Fruit fly (Drosophila melanogaster) whole organism, embryonic: ENCODE measurements around the gene PH4alphaNE3.

ENCODE experiments used
- CG11723 ChIP-seq: fragments of 200-800 bp; sonication (Bioruptor generic); optimal IDR thresholded peaks from 2 replicates; lab custom pipeline; 2017; ENCODE audit warnings: missing biosample characterization, mild to moderate bottlenecking, missing genetic modification characterization
- CG16779 ChIP-seq: fragments of 200-800 bp; sonication (Bioruptor generic); IDR thresholded peaks from 2 replicates; pipeline ENCODE4 v1.3.6; 2022; ENCODE audit warnings: missing biosample characterization, missing genetic modification characterization
- CG43689 ChIP-seq: fragments of 200-800 bp; sonication (Bioruptor generic); IDR thresholded peaks from 2 replicates; pipeline ENCODE4 v1.3.6; 2022; ENCODE audit warnings: missing biosample characterization, missing genetic modification characterization
- CHES-1-like ChIP-seq: fragments of 200-800 bp; sonication (Bioruptor generic); optimal IDR thresholded peaks from 2 replicates; lab custom pipeline; 2016; ENCODE audit warnings: missing biosample characterization, missing genetic modification characterization
- h ChIP-seq: fragments of >200 bp; optimal IDR thresholded peaks from 2 replicates; lab custom pipeline; 2017
- lola ChIP-seq, 3 experiments: fragments of >200 bp in 2 of 3; fragments of 200-800 bp in 1 of 3; sonication (Bioruptor generic) in 1 of 3; optimal IDR thresholded peaks; 2 replicates each; lab custom pipeline; 2017 to 2019; ENCODE audit warnings: missing biosample characterization in 3 of 3, missing genetic modification characterization in 3 of 3, mild to moderate bottlenecking in 1 of 3, moderate library complexity in 1 of 3
- nau ChIP-seq: fragments of 200-800 bp; sonication (Bioruptor generic); optimal IDR thresholded peaks from 3 replicates; lab custom pipeline; 2017; ENCODE audit warnings: missing biosample characterization, mild to moderate bottlenecking, missing genetic modification characterization, missing genetic modification reagents
- wek ChIP-seq: fragments of 200-800 bp; sonication (Bioruptor generic); optimal IDR thresholded peaks from 3 replicates; lab custom pipeline; 2018; ENCODE audit warnings: missing biosample characterization, mild to moderate bottlenecking, missing genetic modification characterization, moderate library complexity

- TF ChIP-seq nau (GFP tag; lab: Kevin White, UChicago) (no peak), h (lab: Kevin White, UChicago) (no peak), lola (GFP tag; optimal IDR thresholded peaks at IDR 0.05; lab: Kevin White, UChicago) (no peak), CG16779 (GFP tag; lab: Robert Waterston, UW) (no peak), CG43689 (GFP tag; lab: Robert Waterston, UW) (no peak), CHES-1-like (no peak), CG11723 (GFP tag; lab: Kevin White, UChicago) (no peak), wek (GFP tag; lab: Kevin White, UChicago) (no peak)
Measured at dm6 chr3R:30567215-30567614, 36.8 kb upstream of the PH4alphaNE3 start.
